Fruit fly (Drosophila melanogaster) S2 (cell line): ENCODE results near the gene Doc1.

ENCODE experiments used
- CG8478 ChIP-seq: fragments of >200 bp; optimal IDR thresholded peaks from 2 replicates; lab custom pipeline; 2018
- CTCF ChIP-seq, 2 experiments: fragments of >200 bp; optimal IDR thresholded peaks; 2 replicates each; lab custom pipeline; 2018

DNA sequence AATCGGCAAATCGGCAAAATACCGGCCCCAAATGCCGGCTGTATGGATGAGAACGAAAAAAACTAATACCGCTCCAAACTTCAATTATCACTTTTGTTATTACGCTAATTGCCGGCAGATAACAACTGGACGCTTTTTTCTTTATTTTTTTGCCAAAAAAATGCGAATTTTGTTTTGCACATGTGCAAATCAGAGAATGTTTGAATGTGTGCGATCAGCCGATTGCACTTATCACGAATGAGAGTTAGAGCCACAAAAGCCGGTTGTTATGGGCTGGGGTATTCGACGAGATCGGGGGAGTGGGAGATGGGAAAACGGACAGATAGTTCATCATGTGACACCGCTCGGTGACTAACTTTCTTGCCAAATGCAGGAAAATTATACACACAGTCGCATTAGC is 22.4 kb downstream of the Doc1 start:
- TF ChIP-seq CTCF (optimal IDR thresholded peaks at IDR 0.05; lab: Kevin White, UChicago) = no peak
- no peak for TF ChIP-seq CG8478 (lab: Kevin White, UChicago)
